Fruit fly (Drosophila melanogaster): ENCODE data around the gene mtsh.
A peak's percentile ranks its signal among the peaks of the same experiment; 100 is the strongest.

The mtsh gene

DNA sequence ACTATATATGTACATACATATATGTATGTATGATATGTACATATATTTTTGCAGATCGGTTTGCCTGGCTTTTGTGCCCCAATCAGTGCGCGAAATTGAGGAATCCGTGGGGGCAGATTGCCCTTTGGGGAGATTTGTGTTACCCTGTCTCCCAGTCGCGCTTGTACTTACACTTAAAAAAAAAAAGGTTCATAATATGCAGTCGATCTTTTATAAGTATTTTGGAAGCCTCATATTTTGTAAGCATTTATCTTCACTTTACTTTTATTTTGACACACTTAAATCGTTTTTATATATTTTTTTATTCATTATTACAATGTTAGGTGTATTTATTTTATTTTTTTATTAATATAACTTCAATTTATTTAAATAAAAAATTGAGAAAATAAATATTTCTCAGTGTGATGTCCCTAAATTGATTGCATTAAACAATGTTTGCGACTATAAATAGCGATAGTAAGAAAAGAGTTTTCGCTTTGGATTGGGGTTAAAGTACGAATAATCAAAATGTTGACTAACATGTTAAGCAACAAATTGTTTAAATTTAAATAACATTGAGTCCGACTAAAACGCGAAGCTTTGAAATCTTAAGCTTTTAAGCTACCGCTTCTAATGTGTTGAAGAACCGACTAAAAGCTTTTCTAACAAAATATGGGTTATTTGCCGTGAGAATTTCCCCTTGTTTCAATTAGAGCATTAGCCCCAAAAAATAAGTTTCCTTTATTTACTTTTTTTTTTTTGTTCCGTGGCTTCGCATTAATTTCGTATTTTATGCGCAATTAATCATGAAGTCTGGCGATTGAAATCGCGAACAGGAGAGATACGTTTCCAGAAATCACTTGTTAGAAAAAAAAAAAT is 6.9 kb upstream of the mtsh start:
- TF ChIP-seq CG16779 (tag; optimal IDR thresholded peaks at IDR 0.05) (no peak), Met (GFP tag; optimal IDR thresholded peaks at IDR 0.05) (peak; percentile 44), Eip75B (GFP tag; optimal IDR thresholded peaks at IDR 0.05) (no peak), Gug (GFP tag; IDR thresholded peaks at IDR 0.05) (no peak), CG6163 (GFP tag; IDR thresholded peaks at IDR 0.05) (no peak), acj6 (GFP tag; optimal IDR thresholded peaks at IDR 0.05) (peak; percentile 1), CG32006 (GFP tag; optimal IDR thresholded peaks at IDR 0.05) (peak; percentile 46), Hr38 (GFP tag; optimal IDR thresholded peaks at IDR 0.05) (no peak), lz (GFP tag; optimal IDR thresholded peaks at IDR 0.05) (peak; percentile 30), dsx (GFP tag; optimal IDR thresholded peaks at IDR 0.05; ENCODE audit: poor library complexity, severe bottlenecking) (peak; percentile 4), Eip78C (GFP tag) (peak; percentile 80), CG4318 (GFP tag; optimal IDR thresholded peaks at IDR 0.05) (peak; percentile 11), Sox102F (GFP tag; optimal IDR thresholded peaks at IDR 0.05) (peak; percentile 31), net (GFP tag; optimal IDR thresholded peaks at IDR 0.05) (no peak), CG6792 (GFP tag; optimal IDR thresholded peaks at IDR 0.05) (peak; percentile 22), OdsH (GFP tag; optimal IDR thresholded peaks at IDR 0.05) (peak; percentile 36), CG8119 (GFP tag; IDR thresholded peaks at IDR 0.05) (peak; percentile 59), CG6808 (GFP tag; optimal IDR thresholded peaks at IDR 0.05) (no peak), achi (GFP tag; optimal IDR thresholded peaks at IDR 0.05) (no peak), Ets21C (GFP tag; optimal IDR thresholded peaks at IDR 0.05) (no peak), CG15336 (GFP tag; IDR thresholded peaks at IDR 0.05) (peak; percentile 62; the same call in 1 of the 2 replicates), CG3919 (GFP tag; optimal IDR thresholded peaks at IDR 0.05) (no peak), CG11762 (GFP tag; optimal IDR thresholded peaks at IDR 0.05; ENCODE audit: insufficient read depth) (no peak), esn (GFP tag; optimal IDR thresholded peaks at IDR 0.05) (peak; percentile 58), Eip93F (GFP tag; optimal IDR thresholded peaks at IDR 0.05) (no peak), svp (GFP tag) (peak; percentile 91), Blimp-1 (GFP tag; optimal IDR thresholded peaks at IDR 0.05) (no peak), eg (GFP tag; IDR thresholded peaks at IDR 0.05) (peak; percentile 70; the same call in 1 of the 3 replicates), ss (GFP tag; optimal IDR thresholded peaks at IDR 0.05) (no peak), Hr4 (GFP tag; optimal IDR thresholded peaks at IDR 0.05) (no peak), spab (GFP tag; optimal IDR thresholded peaks at IDR 0.05) (no peak), CG10669 (GFP tag; optimal IDR thresholded peaks at IDR 0.05) (no peak), CG6854 (GFP tag; optimal IDR thresholded peaks at IDR 0.05) (no peak), fd59A (GFP tag; optimal IDR thresholded peaks at IDR 0.05) (no peak), CG1621 (tag; optimal IDR thresholded peaks at IDR 0.05) (no peak), CG11294 (GFP tag; IDR thresholded peaks at IDR 0.05) (no peak), CG8319 (GFP tag; optimal IDR thresholded peaks at IDR 0.05) (no peak), Sox15 (GFP tag; optimal IDR thresholded peaks at IDR 0.05) (no peak), CG7368 (GFP tag; optimal IDR thresholded peaks at IDR 0.05) (no peak), fkh (GFP tag; optimal IDR thresholded peaks at IDR 0.05) (peak; percentile 19), Sox14 (GFP tag; optimal IDR thresholded peaks at IDR 0.05) (no peak), pdm3 (GFP tag; optimal IDR thresholded peaks at IDR 0.05) (peak; percentile 17), cyc (GFP tag; optimal IDR thresholded peaks at IDR 0.05) (peak; percentile 35), CG3032 (tag; optimal IDR thresholded peaks at IDR 0.05) (no peak), vri (GFP tag; optimal IDR thresholded peaks at IDR 0.05) (peak; percentile 3), CG31627 (GFP tag; optimal IDR thresholded peaks at IDR 0.05) (peak; percentile 6), Lpt (GFP tag; optimal IDR thresholded peaks at IDR 0.05) (no peak), salr (GFP tag; optimal IDR thresholded peaks at IDR 0.05) (no peak), CG34406 (GFP tag; optimal IDR thresholded peaks at IDR 0.05) (peak; percentile 41), CG8632 (GFP tag; optimal IDR thresholded peaks at IDR 0.05) (peak; percentile 28)
